Worm (Caenorhabditis elegans): ENCODE measurements around the gene D1079.1.
A peak's percentile ranks its signal among the peaks of the same experiment; 100 is the strongest.

The D1079.1 gene

ce11 chrX:4383316-4383936 is 19.5 kb upstream of the D1079.1 start, which contains the start of gene lst-2:
lst-2 (minus strand) TSS chrX:4383366.
- no peak for TF ChIP-seq vab-7 (GFP tag; IDR thresholded peaks at IDR 0.05)
- peak; percentile 77 for TF ChIP-seq set-16 (GFP tag; IDR thresholded peaks at IDR 0.05)
- peak in 1 of 2 experiments; percentile 8 for TF ChIP-seq unc-62 (GFP tag; optimal IDR thresholded peaks at IDR 0.05 in 1 of 2)
- no peak for TF ChIP-seq unc-62 (tag; optimal IDR thresholded peaks at IDR 0.05)
- no peak for TF ChIP-seq zfp-3 (GFP tag; conservative IDR thresholded peaks at IDR 0.05)
- TF ChIP-seq hlh-11 (tag; optimal IDR thresholded peaks at IDR 0.05) = peak; percentile 6
- TF ChIP-seq pqm-1 (tag; optimal IDR thresholded peaks at IDR 0.05) = peak; percentile 1

- TF ChIP-seq hlh-30 (tag; optimal IDR thresholded peaks at IDR 0.05; ENCODE audit: insufficient read depth) (peak; percentile 69), nhr-28 (tag; optimal IDR thresholded peaks at IDR 0.05) (peak; percentile 4), mdl-1 (tag; optimal IDR thresholded peaks at IDR 0.05) (peak in 1 of 2 experiments; percentile 5), ceh-44 (GFP tag; IDR thresholded peaks at IDR 0.05) (no peak)
These were observed 16.5 kb upstream of the D1079.1 start for ce11 chrX:4386493-4386892.

- TF ChIP-seq duxl-1 (tag; optimal IDR thresholded peaks at IDR 0.05; ENCODE audit: poor library complexity) (peak; percentile 58), madf-5 (GFP tag; IDR thresholded peaks at IDR 0.05) (no peak), daf-8 (GFP tag; IDR thresholded peaks at IDR 0.05) (no peak), lin-13 (GFP tag; optimal IDR thresholded peaks at IDR 0.05) (peak; percentile 91), nhr-25 (tag; optimal IDR thresholded peaks at IDR 0.05; ENCODE audit: borderline replicate concordance, insufficient read depth) (peak; percentile 90), dmd-6 (GFP tag; IDR thresholded peaks at IDR 0.05) (peak; percentile 90), T26A8.4 (GFP tag; IDR thresholded peaks at IDR 0.05) (peak; percentile 82), Y75B8A.6 (GFP tag; IDR thresholded peaks at IDR 0.05) (no peak), dmd-9 (GFP tag; IDR thresholded peaks at IDR 0.05) (0 out of 2 replicates have a peak, but pooled peaks have one; percentile 50), nhr-10 (tag; optimal IDR thresholded peaks at IDR 0.05) (peak; percentile 85), lim-7 (GFP tag; IDR thresholded peaks at IDR 0.05) (peak; percentile 63), hlh-30 (tag; optimal IDR thresholded peaks at IDR 0.05; ENCODE audit: insufficient read depth) (peak; percentile 97), ceh-28 (tag; optimal IDR thresholded peaks at IDR 0.05) (no peak), lin-15B (tag; optimal IDR thresholded peaks at IDR 0.05) (no peak), nhr-6 (tag; optimal IDR thresholded peaks at IDR 0.05) (peak; percentile 95), nhr-28 (tag; optimal IDR thresholded peaks at IDR 0.05) (peak; percentile 93), T20F7.1 (GFP tag; optimal IDR thresholded peaks at IDR 0.05) (peak; percentile 75), egl-27 (tag; optimal IDR thresholded peaks at IDR 0.05) (no peak), fkh-10 (GFP tag; optimal IDR thresholded peaks at IDR 0.05) (peak; percentile 70), F10B5.3 (tag; optimal IDR thresholded peaks at IDR 0.05) (peak; percentile 0), ceh-62 (tag; optimal IDR thresholded peaks at IDR 0.05) (no peak), F37D6.2 (tag; optimal IDR thresholded peaks at IDR 0.05) (peak; percentile 84), lir-3 (tag; optimal IDR thresholded peaks at IDR 0.05) (no peak), vab-7 (GFP tag; IDR thresholded peaks at IDR 0.05) (peak; percentile 53; the same call in 1 of the 2 replicates), arid-1 (GFP tag; conservative IDR thresholded peaks at IDR 0.05) (peak; percentile 90), nhr-48 (tag; optimal IDR thresholded peaks at IDR 0.05) (peak; percentile 88), saeg-2 (GFP tag; IDR thresholded peaks at IDR 0.05) (0 out of 2 replicates have a peak, but pooled peaks have one; percentile 39), ZK337.2 (GFP tag; IDR thresholded peaks at IDR 0.05) (no peak), nhr-76 (tag; optimal IDR thresholded peaks at IDR 0.05) (no peak), R02D3.7 (tag; optimal IDR thresholded peaks at IDR 0.05) (no peak), F49E8.2 (tag; optimal IDR thresholded peaks at IDR 0.05; ENCODE audit: borderline replicate concordance) (no peak), Y5F2A.4 (GFP tag; optimal IDR thresholded peaks at IDR 0.05) (no peak), mxl-2 (GFP tag; conservative IDR thresholded peaks at IDR 0.05) (no peak), snpc-4 (tag; optimal IDR thresholded peaks at IDR 0.05) (no peak), rbr-2 (tag; optimal IDR thresholded peaks at IDR 0.05) (peak; percentile 94), nhr-11 (tag; optimal IDR thresholded peaks at IDR 0.05) (peak; percentile 92), ceh-20 (GFP tag; IDR thresholded peaks at IDR 0.05) (peak; percentile 90), ceh-44 (GFP tag; IDR thresholded peaks at IDR 0.05) (no peak)
These were observed 14.0 kb upstream of the D1079.1 start, which contains the start of gene dpy-23 for ce11 chrX:4388834-4389409. dpy-23 (plus strand) TSS chrX:4389359.
